Worm (Caenorhabditis elegans) whole organism, late embryonic: ENCODE measurements around the gene H20E11.2.

Source experiments
- ceh-24 ChIP-seq: sonication (generic microtip); optimal IDR thresholded peaks from 2 replicates; lab custom pipeline; 2016; ENCODE audit warnings: mild to moderate bottlenecking, missing genetic modification characterization, missing compliant biosample characterization
- ets-4 ChIP-seq: sonication (generic microtip); optimal IDR thresholded peaks from 2 replicates; lab custom pipeline; 2016; ENCODE audit warnings: missing genetic modification characterization, missing compliant biosample characterization
- fkh-10 ChIP-seq: fragments of 150-350 bp; optimal IDR thresholded peaks from 2 replicates; lab custom pipeline; 2014; ENCODE audit warnings: missing biosample characterization, missing genetic modification reagents, missing genetic modification characterization
- madf-2 ChIP-seq: sonication (generic microtip); optimal IDR thresholded peaks from 2 replicates; lab custom pipeline; 2017; ENCODE audit warnings: missing genetic modification characterization, missing compliant biosample characterization
- pag-3 ChIP-seq: sonication (generic microtip); optimal IDR thresholded peaks from 2 replicates; lab custom pipeline; 2016; ENCODE audit warnings: missing compliant biosample characterization, missing genetic modification characterization, borderline replicate concordance
- syd-9 ChIP-seq: sonication (generic microtip); optimal IDR thresholded peaks from 2 replicates; lab custom pipeline; 2016; ENCODE audit warnings: mild to moderate bottlenecking, missing genetic modification characterization, moderate library complexity, missing compliant biosample characterization
- tbx-2 ChIP-seq: sonication (generic microtip); optimal IDR thresholded peaks from 2 replicates; lab custom pipeline; 2016; ENCODE audit warnings: missing genetic modification characterization, missing compliant biosample characterization

ce11 chrIV:6859270-6859669, 31.7 kb downstream of the H20E11.2 start, which contains the start of gene R13H7.2:
- TF ChIP-seq syd-9 (tag; lab: Kevin White, UChicago) (no peak), madf-2 (no peak), tbx-2 (tag; lab: Kevin White, UChicago) (no peak), ets-4 (tag; lab: Kevin White, UChicago) (no peak), fkh-10 (GFP tag; lab: Kevin White, UChicago) (no peak), ceh-24 (tag; lab: Kevin White, UChicago) (no peak), pag-3 (tag; lab: Kevin White, UChicago) (no peak)
